Fruit fly (Drosophila melanogaster) whole organism, pupa: ENCODE measurements around the gene Ctr1A.

Experiments used
- CG10348 ChIP-seq: fragments of 200-800 bp; sonication (Bioruptor generic); IDR thresholded peaks from 2 replicates; pipeline ENCODE4 v1.3.6; 2022; ENCODE audit warnings: missing biosample characterization, missing genetic modification characterization
- CG12605 ChIP-seq: fragments of 200-800 bp; sonication (Bioruptor generic); IDR thresholded peaks from 2 replicates; pipeline ENCODE4 v1.3.6; 2022; ENCODE audit warnings: missing biosample characterization, missing genetic modification characterization
- CG13204 ChIP-seq: fragments of 200-800 bp; sonication (Bioruptor generic); optimal IDR thresholded peaks from 2 replicates; lab custom pipeline; 2018; ENCODE audit warnings: missing biosample characterization, mild to moderate bottlenecking, missing genetic modification characterization, moderate library complexity
- CG14655 ChIP-seq: fragments of 200-800 bp; sonication (Bioruptor generic); optimal IDR thresholded peaks from 3 replicates; lab custom pipeline; 2017; ENCODE audit warnings: mild to moderate bottlenecking, missing biosample characterization, missing genetic modification reagents, missing genetic modification characterization
- CG15710 ChIP-seq: fragments of 200-800 bp; sonication (Bioruptor generic); optimal IDR thresholded peaks from 2 replicates; lab custom pipeline; 2018; ENCODE audit warnings: missing biosample characterization, mild to moderate bottlenecking, missing genetic modification characterization, moderate library complexity
- CG17806 ChIP-seq: fragments of 200-800 bp; sonication (Bioruptor generic); optimal IDR thresholded peaks from 2 replicates; lab custom pipeline; 2018; ENCODE audit warnings: missing biosample characterization, mild to moderate bottlenecking, missing genetic modification characterization, moderate library complexity
- CG32121 ChIP-seq: fragments of 200-800 bp; sonication (Bioruptor generic); IDR thresholded peaks from 2 replicates; pipeline ENCODE4 v1.3.6; 2022; ENCODE audit warnings: missing biosample characterization, missing genetic modification characterization
- CG34367 ChIP-seq: fragments of 200-800 bp; sonication (Bioruptor generic); optimal IDR thresholded peaks from 2 replicates; lab custom pipeline; 2018; ENCODE audit warnings: missing biosample characterization, mild to moderate bottlenecking, missing genetic modification characterization
- CG4496 ChIP-seq: fragments of 200-800 bp; sonication (Bioruptor generic); IDR thresholded peaks from 3 replicates; pipeline ENCODE4 v1.3.6; 2022; ENCODE audit warnings: missing biosample characterization, missing genetic modification characterization
- CG8159 ChIP-seq: fragments of 200-800 bp; sonication (Bioruptor generic); optimal IDR thresholded peaks from 3 replicates; lab custom pipeline; 2018; ENCODE audit warnings: missing biosample characterization, mild to moderate bottlenecking, missing genetic modification characterization, moderate library complexity
- CG8301 ChIP-seq: fragments of 200-800 bp; sonication (Bioruptor generic); optimal IDR thresholded peaks from 2 replicates; lab custom pipeline; 2018; ENCODE audit warnings: missing biosample characterization, mild to moderate bottlenecking, missing genetic modification characterization
- CG9948 ChIP-seq: fragments of 200-800 bp; sonication (Bioruptor generic); optimal IDR thresholded peaks from 2 replicates; lab custom pipeline; 2018; ENCODE audit warnings: missing biosample characterization, mild to moderate bottlenecking, missing genetic modification characterization, moderate library complexity
- D1 ChIP-seq: fragments of 200-800 bp; sonication (Bioruptor generic); optimal IDR thresholded peaks from 2 replicates; lab custom pipeline; 2018; ENCODE audit warnings: missing biosample characterization, mild to moderate bottlenecking, missing genetic modification characterization, moderate library complexity
- EcR ChIP-seq: fragments of 200-800 bp; sonication (Bioruptor generic); optimal IDR thresholded peaks from 3 replicates; lab custom pipeline; 2019; ENCODE audit warnings: missing biosample characterization, missing genetic modification characterization, mild to moderate bottlenecking, moderate library complexity, missing genetic modification reagents
- Ets98B ChIP-seq: fragments of 200-800 bp; sonication (Bioruptor generic); IDR thresholded peaks from 2 replicates; pipeline ENCODE4 v1.3.6; 2022; ENCODE audit warnings: missing biosample characterization, missing genetic modification characterization
- Pif1A ChIP-seq: fragments of 200-800 bp; sonication (Bioruptor generic); optimal IDR thresholded peaks from 3 replicates; lab custom pipeline; 2016; ENCODE audit warnings: missing biosample characterization, missing genetic modification characterization
- Pif1B ChIP-seq: fragments of 200-800 bp; sonication (Bioruptor generic); optimal IDR thresholded peaks from 3 replicates; lab custom pipeline; 2016; ENCODE audit warnings: missing biosample characterization, missing genetic modification characterization
- Snoo ChIP-seq: fragments of 200-800 bp; sonication (Bioruptor generic); optimal IDR thresholded peaks from 3 replicates; lab custom pipeline; 2017; ENCODE audit warnings: missing biosample characterization, mild to moderate bottlenecking, missing genetic modification characterization, inconsistent platforms
- fd96Ca ChIP-seq: fragments of 200-800 bp; sonication (Bioruptor generic); IDR thresholded peaks from 3 replicates; pipeline ENCODE4 v1.3.6; 2022; ENCODE audit warnings: missing biosample characterization, missing genetic modification characterization
- gl ChIP-seq: fragments of 200-800 bp; sonication (Bioruptor generic); optimal IDR thresholded peaks from 2 replicates; lab custom pipeline; 2018; ENCODE audit warnings: missing biosample characterization, mild to moderate bottlenecking, missing genetic modification characterization
- rn ChIP-seq: fragments of 200-800 bp; sonication (Bioruptor generic); IDR thresholded peaks from 2 replicates; pipeline ENCODE4 v1.3.6; 2022; ENCODE audit warnings: missing biosample characterization, missing genetic modification characterization

Gene Ctr1A

DNA sequence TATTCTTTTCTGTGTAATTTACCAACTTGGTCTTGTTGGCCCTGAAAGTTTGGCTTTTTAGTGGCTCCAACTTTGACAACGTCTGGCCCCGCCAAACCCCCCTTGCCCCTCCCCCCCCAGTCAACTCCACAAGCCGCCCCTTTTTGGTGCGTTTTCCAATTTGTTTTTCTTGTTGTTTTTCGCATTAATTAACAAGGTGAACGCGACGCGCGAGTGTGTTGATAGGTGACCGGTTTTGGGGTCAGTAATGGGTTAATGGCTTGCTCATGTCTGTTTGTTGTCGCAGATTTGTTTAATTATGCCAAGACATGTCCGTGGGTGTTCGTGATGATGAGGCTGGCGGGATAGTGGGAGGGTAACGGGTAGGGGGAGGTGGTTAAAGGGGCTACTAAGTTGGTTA lies 44.7 kb upstream of the Ctr1A start:
- TF ChIP-seq gl (tag; lab: Kevin White, UChicago) (no peak), D1 (tag; lab: Kevin White, UChicago) (no peak), CG9948 (no peak), EcR (no peak), CG10348 (no peak), Pif1A (GFP tag; lab: Kevin White, UChicago) (no peak), CG14655 (no peak), CG15710 (tag; lab: Kevin White, UChicago) (no peak), Pif1B (GFP tag; lab: Kevin White, UChicago) (no peak), CG8159 (no peak), CG32121 (GFP tag; lab: Robert Waterston, UW) (no peak), CG8301 (tag; lab: Kevin White, UChicago) (no peak)

DNA sequence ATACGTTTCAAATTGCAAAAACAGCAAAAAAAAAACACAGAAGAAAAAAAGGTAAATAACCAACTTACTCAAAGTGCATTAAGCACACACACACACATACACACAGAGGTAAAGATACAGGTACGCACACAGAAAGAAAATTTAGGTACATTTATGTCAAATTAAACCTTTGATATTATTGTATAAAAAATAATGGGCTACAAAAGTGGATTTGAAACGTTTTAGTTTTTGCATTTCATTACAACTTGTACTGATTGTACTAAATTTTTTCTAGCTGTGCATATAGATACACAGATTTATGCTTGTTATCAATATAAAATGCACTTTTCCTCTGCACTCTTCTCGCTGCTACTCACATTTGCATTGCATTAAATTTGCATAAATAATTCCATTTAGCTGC lies 44.1 kb upstream of the Ctr1A start:
- TF ChIP-seq CG9948 (peak; percentile 54), Ets98B (GFP tag; lab: Robert Waterston, UW) (peak; percentile 71), CG12605 (GFP tag; lab: Robert Waterston, UW) (peak; percentile 32), CG4496 (GFP tag; lab: Robert Waterston, UW) (peak; percentile 79; the same call in 2 of the 3 replicates), CG10348 (no peak), D1 (tag; lab: Kevin White, UChicago) (no peak), Pif1A (GFP tag; lab: Kevin White, UChicago) (no peak), CG15710 (tag; lab: Kevin White, UChicago) (peak; percentile 3), CG32121 (GFP tag; lab: Robert Waterston, UW) (peak; percentile 22; the same call in 1 of the 2 replicates), CG34367 (tag; lab: Kevin White, UChicago) (peak; percentile 24), CG8159 (peak; percentile 29), EcR (no peak), CG8301 (tag; lab: Kevin White, UChicago) (peak; percentile 39), fd96Ca (no peak), Snoo (no peak), CG17806 (tag; lab: Kevin White, UChicago) (peak; percentile 37), rn (GFP tag; lab: Robert Waterston, UW) (no peak), Pif1B (GFP tag; lab: Kevin White, UChicago) (no peak), gl (tag; lab: Kevin White, UChicago) (no peak), CG13204 (no peak), CG14655 (peak; percentile 50)

DNA sequence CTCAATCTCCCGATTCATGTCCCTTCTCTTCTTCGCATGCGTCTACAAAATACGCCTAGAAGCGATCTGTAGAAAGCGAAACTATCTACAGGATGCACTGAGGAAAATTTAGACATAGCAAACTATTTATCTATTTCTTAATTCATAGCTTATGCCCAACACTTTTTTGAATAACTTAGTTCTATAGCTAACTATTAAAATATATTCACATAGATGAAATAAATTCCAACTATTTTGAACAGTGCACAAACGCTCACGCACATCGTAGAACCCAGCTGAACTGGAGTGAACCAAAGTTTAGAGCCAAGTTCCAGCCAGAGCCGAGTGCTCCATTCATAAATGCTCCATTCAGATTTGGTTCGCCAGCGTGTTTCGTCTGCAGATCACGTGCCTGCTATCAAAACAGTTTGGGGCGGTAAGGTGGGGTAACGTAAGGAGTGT lies 39.9 kb upstream of the Ctr1A start:
- TF ChIP-seq CG14655 (peak; percentile 84), CG17806 (tag; lab: Kevin White, UChicago) (peak; percentile 79), Snoo (no peak), CG34367 (tag; lab: Kevin White, UChicago) (peak; percentile 70), Pif1A (GFP tag; lab: Kevin White, UChicago) (peak; percentile 77), D1 (tag; lab: Kevin White, UChicago) (peak; percentile 19), CG9948 (peak; percentile 78), CG8159 (peak; percentile 79), CG32121 (GFP tag; lab: Robert Waterston, UW) (peak; percentile 52; the same call in 1 of the 2 replicates), CG10348 (no peak), Pif1B (GFP tag; lab: Kevin White, UChicago) (peak; percentile 27), CG8301 (tag; lab: Kevin White, UChicago) (peak; percentile 79), Ets98B (GFP tag; lab: Robert Waterston, UW) (peak; percentile 41), gl (tag; lab: Kevin White, UChicago) (peak; percentile 27), CG13204 (peak; percentile 14), rn (GFP tag; lab: Robert Waterston, UW) (peak; percentile 63), CG12605 (GFP tag; lab: Robert Waterston, UW) (peak; percentile 55; the same call in 1 of the 2 replicates), CG15710 (tag; lab: Kevin White, UChicago) (peak; percentile 79), CG4496 (GFP tag; lab: Robert Waterston, UW) (peak; percentile 84), EcR (peak; percentile 3), fd96Ca (peak; percentile 56; the same call in 1 of the 3 replicates)

DNA sequence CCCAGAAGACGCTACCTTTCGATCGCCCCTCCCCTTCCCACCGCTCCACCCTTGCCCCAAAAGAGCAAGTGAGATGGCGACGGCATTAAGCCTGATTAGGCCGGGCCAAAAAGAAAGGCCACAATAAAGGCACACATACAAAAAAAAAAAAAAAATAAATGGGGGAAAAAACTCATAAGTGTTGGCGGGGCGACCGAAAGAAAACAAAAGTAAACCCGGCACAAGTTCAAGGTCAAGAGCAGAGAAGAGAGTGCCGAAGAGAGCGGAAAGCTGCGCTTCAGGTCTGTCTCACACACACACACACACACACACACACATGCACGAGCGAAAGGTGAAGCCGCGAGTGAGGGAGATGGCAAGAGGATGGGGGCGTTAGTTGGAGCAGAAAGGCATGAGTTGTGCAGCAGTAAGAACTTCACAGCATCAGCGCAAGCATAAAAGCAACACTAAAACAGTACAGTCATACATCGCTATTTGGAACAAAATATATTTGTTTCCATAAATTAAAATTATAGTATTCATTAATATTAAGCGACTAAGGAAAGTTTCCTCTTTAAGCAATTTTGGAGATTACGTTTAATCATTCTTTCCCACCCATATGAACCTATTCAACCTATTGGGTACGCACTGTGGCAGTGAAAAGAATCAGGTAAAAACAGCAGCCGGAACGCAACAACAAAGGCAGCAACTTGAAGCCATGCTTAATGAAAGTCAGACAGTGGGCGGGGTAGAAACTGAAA lies 37.3 kb upstream of the Ctr1A start:
- peak; percentile 78 for TF ChIP-seq CG14655
- peak; percentile 66 for TF ChIP-seq CG17806 (tag; lab: Kevin White, UChicago)
- no peak; the same call in 1 of the 3 replicates for TF ChIP-seq fd96Ca
- peak; percentile 13; the same call in 1 of the 2 replicates for TF ChIP-seq CG32121 (GFP tag; lab: Robert Waterston, UW)
- no peak for TF ChIP-seq CG10348
- TF ChIP-seq D1 (tag; lab: Kevin White, UChicago): no peak
- peak; percentile 6 for TF ChIP-seq gl (tag; lab: Kevin White, UChicago)
- TF ChIP-seq rn (GFP tag; lab: Robert Waterston, UW): no peak
- TF ChIP-seq CG4496 (GFP tag; lab: Robert Waterston, UW): peak; percentile 66
- peak; percentile 86 for TF ChIP-seq EcR
- peak; percentile 51 for TF ChIP-seq Pif1B (GFP tag; lab: Kevin White, UChicago)
- TF ChIP-seq CG12605 (GFP tag; lab: Robert Waterston, UW): peak; percentile 61; the same call in 1 of the 2 replicates
- peak; percentile 34 for TF ChIP-seq Pif1A (GFP tag; lab: Kevin White, UChicago)
- TF ChIP-seq CG15710 (tag; lab: Kevin White, UChicago): peak; percentile 70
- TF ChIP-seq CG13204: peak; percentile 10
- peak; percentile 58 for TF ChIP-seq CG8301 (tag; lab: Kevin White, UChicago)
- peak; percentile 68 for TF ChIP-seq CG8159
- peak; percentile 38 for TF ChIP-seq Snoo
- TF ChIP-seq Ets98B (GFP tag; lab: Robert Waterston, UW): peak; percentile 34; the same call in 1 of the 2 replicates
- TF ChIP-seq CG34367 (tag; lab: Kevin White, UChicago): peak; percentile 54
- TF ChIP-seq CG9948: peak; percentile 63
- TF ChIP-seq, all 21 proteins: peak for 17
